Worm (Caenorhabditis elegans): Measurements from ENCODE around the gene cng-1.

Gene cng-1

ce11 chrV:14999485-15000023 is 31.7 kb downstream of the cng-1 start, which contains the start of gene T01C3.11:
Gene T01C3.11 (plus strand): TSS chrV:14999535.
- TF ChIP-seq nhr-47 (tag; optimal IDR thresholded peaks at IDR 0.05) (no peak), efl-1 (optimal IDR thresholded peaks at IDR 0.05) (no peak), efl-1 (GFP tag; optimal IDR thresholded peaks at IDR 0.05 in 1 of 2) (peak in 1 of 2 experiments; percentile 65)

ce11 chrV:14996236-14996635 is 35.0 kb downstream of the cng-1 start, which contains the start of gene irld-14:
Gene irld-14 (plus strand): TSS chrV:14996536.
- TF ChIP-seq sptf-1 (tag; optimal IDR thresholded peaks at IDR 0.05) (no peak), xbp-1 (tag; optimal IDR thresholded peaks at IDR 0.05) (no peak), isw-1 (GFP tag; IDR thresholded peaks at IDR 0.05) (no peak), swsn-7 (tag; optimal IDR thresholded peaks at IDR 0.05) (no peak), mef-2 (tag; optimal IDR thresholded peaks at IDR 0.05) (no peak), nhr-85 (tag) (no peak), C04F5.9 (tag; optimal IDR thresholded peaks at IDR 0.05) (no peak), pax-3 (tag; optimal IDR thresholded peaks at IDR 0.05) (no peak), C16A3.4 (tag; optimal IDR thresholded peaks at IDR 0.05) (no peak), aha-1 (tag; optimal IDR thresholded peaks at IDR 0.05) (no peak), unc-30 (tag; optimal IDR thresholded peaks at IDR 0.05) (no peak), mep-1 (tag; optimal IDR thresholded peaks at IDR 0.05) (no peak), snu-23 (GFP tag; optimal IDR thresholded peaks at IDR 0.05) (no peak), alr-1 (tag; optimal IDR thresholded peaks at IDR 0.05; ENCODE audit: borderline replicate concordance) (no peak)

DNA sequence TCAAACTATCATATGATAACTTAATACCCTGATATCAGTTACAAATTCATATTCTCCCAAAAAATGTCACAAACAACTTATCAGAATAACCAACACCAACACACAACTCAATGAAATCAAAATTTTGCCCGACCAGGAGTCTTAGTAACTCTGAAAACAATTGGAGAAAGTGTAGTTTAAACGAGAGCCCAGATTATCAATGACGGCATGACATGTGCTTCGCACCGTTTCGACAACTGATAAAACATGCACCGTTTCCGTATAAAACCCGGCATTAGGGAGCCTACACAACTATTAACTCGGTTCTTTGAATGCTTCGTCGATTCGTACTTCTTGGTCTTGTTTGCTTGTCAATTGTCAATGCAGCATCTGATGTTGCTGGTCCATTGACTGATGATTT is 37.7 kb downstream of the cng-1 start, which contains the start of gene fil-1:
fil-1 (plus strand) TSS at position 219 of the 400 bp plus-strand sequence.
- TF ChIP-seq jun-1 (tag; optimal IDR thresholded peaks at IDR 0.05) (no peak), egl-27 (tag; optimal IDR thresholded peaks at IDR 0.05) (no peak), zag-1 (tag; optimal IDR thresholded peaks at IDR 0.05) (no peak), lin-35 (GFP tag; optimal IDR thresholded peaks at IDR 0.05) (peak in 1 of 2 experiments; percentile 17), elt-2 (tag; optimal IDR thresholded peaks at IDR 0.05) (peak; percentile 68), mep-1 (tag; optimal IDR thresholded peaks at IDR 0.05) (no peak), nhr-20 (tag; optimal IDR thresholded peaks at IDR 0.05) (peak; percentile 30), nhr-237 (tag; optimal IDR thresholded peaks at IDR 0.05) (no peak), hlh-4 (tag; optimal IDR thresholded peaks at IDR 0.05) (no peak), ama-1 (optimal IDR thresholded peaks at IDR 0.05) (no peak), nhr-90 (tag; optimal IDR thresholded peaks at IDR 0.05; ENCODE audit: poor library complexity) (no peak), pag-3 (tag; optimal IDR thresholded peaks at IDR 0.05; ENCODE audit: borderline replicate concordance, insufficient read depth) (no peak)

DNA sequence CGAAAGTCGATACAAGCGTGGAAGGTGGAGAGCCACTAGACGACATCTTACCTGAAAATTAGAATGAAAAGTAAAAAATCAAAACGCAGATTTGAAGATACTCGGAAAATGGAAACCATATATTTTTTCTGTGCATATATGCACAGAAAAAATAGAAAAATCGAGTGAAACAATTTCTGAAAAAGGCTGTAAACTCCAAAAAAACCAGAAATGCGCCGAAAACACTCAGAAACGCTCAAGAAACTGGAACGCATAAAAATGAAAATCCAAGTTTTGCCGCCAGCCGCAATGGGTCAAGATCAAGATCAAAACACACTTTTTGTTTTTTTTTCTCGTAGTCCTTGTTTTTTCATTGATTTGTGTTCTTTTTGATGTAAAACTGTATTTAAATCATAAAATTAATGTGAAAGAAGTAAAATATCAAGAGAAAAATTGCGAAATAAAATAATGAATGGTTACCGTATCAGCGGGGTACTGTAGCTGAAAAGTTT is 38.6 kb downstream of the cng-1 start, which contains the start of gene T01C3.3:
T01C3.3 (minus strand) TSS at position 51 of the 491 bp plus-strand sequence.
- TF ChIP-seq lin-39 (tag; optimal IDR thresholded peaks at IDR 0.05) (no peak), hlh-4 (tag; optimal IDR thresholded peaks at IDR 0.05) (no peak), fkh-8 (tag; optimal IDR thresholded peaks at IDR 0.05) (no peak), efl-3 (GFP tag; optimal IDR thresholded peaks at IDR 0.05) (no peak), aha-1 (tag; optimal IDR thresholded peaks at IDR 0.05) (no peak), jun-1 (tag; optimal IDR thresholded peaks at IDR 0.05) (no peak), pag-3 (tag; optimal IDR thresholded peaks at IDR 0.05; ENCODE audit: borderline replicate concordance, insufficient read depth) (no peak), grh-1 (GFP tag; IDR thresholded peaks at IDR 0.05) (no peak), nhr-19 (GFP tag; conservative IDR thresholded peaks at IDR 0.05) (no peak), nhr-77 (tag; optimal IDR thresholded peaks at IDR 0.05) (no peak), fos-1 (tag; optimal IDR thresholded peaks at IDR 0.05) (no peak), ets-5 (GFP tag; IDR thresholded peaks at IDR 0.05) (no peak), lin-13 (GFP tag; optimal IDR thresholded peaks at IDR 0.05) (no peak), mef-2 (tag; optimal IDR thresholded peaks at IDR 0.05) (no peak), egl-27 (tag; optimal IDR thresholded peaks at IDR 0.05) (no peak)
